Worm (Caenorhabditis elegans): Measurements from ENCODE around the gene mys-1.

Gene mys-1

ce11 chrV:7084612-7085139, at the start of gene mys-1 (continued):
- TF ChIP-seq mxl-2 (GFP tag; conservative IDR thresholded peaks at IDR 0.05): no peak
- no peak for TF ChIP-seq dmd-6 (GFP tag; IDR thresholded peaks at IDR 0.05)

- TF ChIP-seq D1046.2 (GFP tag; IDR thresholded peaks at IDR 0.05): no peak
- TF ChIP-seq nhr-102 (tag; optimal IDR thresholded peaks at IDR 0.05): no peak
- no peak for TF ChIP-seq daf-16 (GFP tag; optimal IDR thresholded peaks at IDR 0.05)
- TF ChIP-seq daf-16 (tag; optimal IDR thresholded peaks at IDR 0.05): no peak
- no peak for TF ChIP-seq daf-12 (tag; optimal IDR thresholded peaks at IDR 0.05)
- no peak for TF ChIP-seq zfp-3 (GFP tag; conservative IDR thresholded peaks at IDR 0.05)
- no peak for TF ChIP-seq nhr-237 (tag; optimal IDR thresholded peaks at IDR 0.05)
- TF ChIP-seq dmd-6 (GFP tag; IDR thresholded peaks at IDR 0.05): no peak
- no peak for TF ChIP-seq lin-38 (GFP tag; IDR thresholded peaks at IDR 0.05)
- TF ChIP-seq duxl-1 (tag; optimal IDR thresholded peaks at IDR 0.05; ENCODE audit: poor library complexity): no peak
- no peak for TF ChIP-seq F10B5.3 (tag; optimal IDR thresholded peaks at IDR 0.05)
- no peak for TF ChIP-seq tra-1 (GFP tag; IDR thresholded peaks at IDR 0.05)
- TF ChIP-seq ceh-32 (tag; optimal IDR thresholded peaks at IDR 0.05; ENCODE audit: poor library complexity): no peak
- TF ChIP-seq nhr-76 (tag; optimal IDR thresholded peaks at IDR 0.05): no peak
- no peak for TF ChIP-seq daf-8 (GFP tag; IDR thresholded peaks at IDR 0.05)
- no peak for TF ChIP-seq lin-13 (GFP tag; optimal IDR thresholded peaks at IDR 0.05)
- no peak for TF ChIP-seq lsy-2 (tag; optimal IDR thresholded peaks at IDR 0.05)
- TF ChIP-seq snpc-4 (tag; optimal IDR thresholded peaks at IDR 0.05): no peak
- TF ChIP-seq ces-1 (GFP tag; optimal IDR thresholded peaks at IDR 0.05): no peak
- no peak for TF ChIP-seq R02D3.7 (tag; optimal IDR thresholded peaks at IDR 0.05)
- no peak for TF ChIP-seq cey-2 (tag; optimal IDR thresholded peaks at IDR 0.05; ENCODE audit: borderline replicate concordance, insufficient read depth)
Measured at ce11 chrV:7133963-7134362, 49.5 kb upstream of the mys-1 start, which contains the start of gene F10D2.16. Gene F10D2.16, plus strand, starts transcription at chrV:7134263.

- TF ChIP-seq spr-1 (tag; optimal IDR thresholded peaks at IDR 0.05) (no peak), duxl-1 (tag; optimal IDR thresholded peaks at IDR 0.05; ENCODE audit: poor library complexity) (no peak), nhr-102 (tag; optimal IDR thresholded peaks at IDR 0.05) (no peak), R02D3.7 (tag; optimal IDR thresholded peaks at IDR 0.05) (no peak), ctbp-1 (GFP tag; IDR thresholded peaks at IDR 0.05) (no peak), nhr-25 (tag; optimal IDR thresholded peaks at IDR 0.05; ENCODE audit: borderline replicate concordance, insufficient read depth) (no peak), madf-5 (GFP tag; IDR thresholded peaks at IDR 0.05) (no peak), lin-13 (GFP tag; optimal IDR thresholded peaks at IDR 0.05) (no peak), daf-12 (tag; optimal IDR thresholded peaks at IDR 0.05) (no peak), zip-2 (tag; optimal IDR thresholded peaks at IDR 0.05) (no peak), jun-1 (tag; optimal IDR thresholded peaks at IDR 0.05) (no peak), nhr-76 (tag; optimal IDR thresholded peaks at IDR 0.05) (no peak), set-16 (GFP tag; IDR thresholded peaks at IDR 0.05) (no peak)
Measured at ce11 chrV:7132248-7132647, 47.8 kb upstream of the mys-1 start, which contains the start of gene sre-10. Gene sre-10, plus strand, starts transcription at chrV:7132548.

ce11 chrV:7130974-7131373, 46.5 kb upstream of the mys-1 start, which contains the start of gene srx-36:
Gene srx-36, minus strand, starts transcription at chrV:7131074.
- TF ChIP-seq vab-7 (GFP tag; IDR thresholded peaks at IDR 0.05) (no peak), madf-5 (GFP tag; IDR thresholded peaks at IDR 0.05) (no peak), nhr-76 (tag; optimal IDR thresholded peaks at IDR 0.05) (no peak), madf-9 (GFP tag; conservative IDR thresholded peaks at IDR 0.05) (no peak), attf-4 (tag; optimal IDR thresholded peaks at IDR 0.05) (no peak), tag-97 (GFP tag; IDR thresholded peaks at IDR 0.05) (no peak), nhr-77 (tag; optimal IDR thresholded peaks at IDR 0.05) (no peak), nhr-25 (tag; optimal IDR thresholded peaks at IDR 0.05; ENCODE audit: borderline replicate concordance, insufficient read depth) (no peak), arid-1 (GFP tag; conservative IDR thresholded peaks at IDR 0.05) (no peak), spr-3 (GFP tag; optimal IDR thresholded peaks at IDR 0.05) (no peak), daf-19 (GFP tag; conservative IDR thresholded peaks at IDR 0.05) (no peak), mxl-2 (GFP tag; conservative IDR thresholded peaks at IDR 0.05) (no peak), ctbp-1 (GFP tag; IDR thresholded peaks at IDR 0.05) (no peak), zip-11 (GFP tag; IDR thresholded peaks at IDR 0.05) (no peak), T26A8.4 (GFP tag; IDR thresholded peaks at IDR 0.05) (no peak), egl-43 (GFP tag; IDR thresholded peaks at IDR 0.05) (no peak), unc-130 (GFP tag; optimal IDR thresholded peaks at IDR 0.05) (no peak), pha-4 (GFP tag; IDR thresholded peaks at IDR 0.05) (no peak), pha-4 (tag; optimal IDR thresholded peaks at IDR 0.05) (no peak)

All from whole organism, L4 larva.